Fruit fly (Drosophila melanogaster): Measurements from ENCODE around the gene Slbp.

The Slbp gene

dm6 chr3R:29153197-29153644 is at the start of gene Slbp, which contains the start of gene Rpn2 (continued):
- no peak for TF ChIP-seq dan (GFP tag; IDR thresholded peaks at IDR 0.05)
- no peak for TF ChIP-seq CG2875 (GFP tag; optimal IDR thresholded peaks at IDR 0.05)
- no peak for TF ChIP-seq Abd-B (GFP tag; optimal IDR thresholded peaks at IDR 0.05)
- peak; percentile 74 for TF ChIP-seq CG9932 (GFP tag; IDR thresholded peaks at IDR 0.05)
- peak; percentile 84 for TF ChIP-seq CG14860 (GFP tag; IDR thresholded peaks at IDR 0.05; ENCODE audit: partially characterized antibody)
- no peak for TF ChIP-seq CG3838 (GFP tag; optimal IDR thresholded peaks at IDR 0.05)
- TF ChIP-seq odd (GFP tag; optimal IDR thresholded peaks at IDR 0.05), result no peak
- no peak for TF ChIP-seq Sox102F (GFP tag; optimal IDR thresholded peaks at IDR 0.05)
- no peak for TF ChIP-seq Mad (GFP tag; optimal IDR thresholded peaks at IDR 0.05)
- no peak for TF ChIP-seq CG13424 (tag; optimal IDR thresholded peaks at IDR 0.05)
- no peak for TF ChIP-seq tgo (GFP tag; IDR thresholded peaks at IDR 0.05)
- TF ChIP-seq CG15011 (GFP tag; optimal IDR thresholded peaks at IDR 0.05), result no peak
- no peak for TF ChIP-seq CG1233 (GFP tag; optimal IDR thresholded peaks at IDR 0.05)
- TF ChIP-seq Ravus (GFP tag; IDR thresholded peaks at IDR 0.05), result no peak
- no peak for TF ChIP-seq CG7357 (GFP tag; IDR thresholded peaks at IDR 0.05)
- TF ChIP-seq peb (GFP tag; IDR thresholded peaks at IDR 0.05), result no peak
- peak; percentile 86 for TF ChIP-seq mld (GFP tag; IDR thresholded peaks at IDR 0.05; ENCODE audit: partially characterized antibody)
- TF ChIP-seq dmrt99B (tag; optimal IDR thresholded peaks at IDR 0.05), result no peak
- TF ChIP-seq CG6854 (GFP tag; optimal IDR thresholded peaks at IDR 0.05), result no peak
- peak; percentile 55 for TF ChIP-seq CG2712 (tag; optimal IDR thresholded peaks at IDR 0.05)
- no peak for TF ChIP-seq CG5245 (GFP tag; optimal IDR thresholded peaks at IDR 0.05)
- peak; percentile 16 for TF ChIP-seq slp2 (GFP tag; optimal IDR thresholded peaks at IDR 0.05)
- 0 out of 2 replicates have a peak, but pooled peaks have one; percentile 20 for TF ChIP-seq CG31441 (GFP tag; IDR thresholded peaks at IDR 0.05)
- TF ChIP-seq CG5180 (GFP tag; optimal IDR thresholded peaks at IDR 0.05), result no peak
- no peak for TF ChIP-seq Dek (tag; optimal IDR thresholded peaks at IDR 0.05)
- TF ChIP-seq CG17359 (tag; optimal IDR thresholded peaks at IDR 0.05), result no peak
- TF ChIP-seq CG8388 (GFP tag; optimal IDR thresholded peaks at IDR 0.05), result no peak
- no peak for TF ChIP-seq CG10366 (GFP tag; IDR thresholded peaks at IDR 0.05)
- TF ChIP-seq Xbp1 (GFP tag; optimal IDR thresholded peaks at IDR 0.05), result peak; percentile 40
- TF ChIP-seq bbx (GFP tag; IDR thresholded peaks at IDR 0.05; ENCODE audit: partially characterized antibody), result peak; percentile 90
- TF ChIP-seq Dad (GFP tag; optimal IDR thresholded peaks at IDR 0.05), result peak; percentile 48
- peak; percentile 39 for TF ChIP-seq unpg (GFP tag; optimal IDR thresholded peaks at IDR 0.05)
- TF ChIP-seq CG10979 (tag; optimal IDR thresholded peaks at IDR 0.05), result peak; percentile 13
- TF ChIP-seq CG10462 (GFP tag; optimal IDR thresholded peaks at IDR 0.05), result no peak
- no peak for TF ChIP-seq D19A (tag; optimal IDR thresholded peaks at IDR 0.05)
- no peak for TF ChIP-seq pan (optimal IDR thresholded peaks at IDR 0.05)
- no peak for TF ChIP-seq pan (GFP tag; optimal IDR thresholded peaks at IDR 0.05 in 1 of 2, IDR thresholded peaks at IDR 0.05 in 1 of 2)
- no peak for TF ChIP-seq CG10321 (GFP tag; IDR thresholded peaks at IDR 0.05)
- no peak for TF ChIP-seq jigr1 (GFP tag; IDR thresholded peaks at IDR 0.05)
- TF ChIP-seq Fer3 (tag; optimal IDR thresholded peaks at IDR 0.05), result peak; percentile 17
- TF ChIP-seq CG7271 (tag; optimal IDR thresholded peaks at IDR 0.05), result peak; percentile 20
- TF ChIP-seq Antp (GFP tag; optimal IDR thresholded peaks at IDR 0.05), result no peak
- no peak for TF ChIP-seq croc (GFP tag; conservative IDR thresholded peaks at IDR 0.05)
- TF ChIP-seq Max (GFP tag; optimal IDR thresholded peaks at IDR 0.05), result peak; percentile 43
- TF ChIP-seq ara (GFP tag; IDR thresholded peaks at IDR 0.05), result no peak
- no peak for TF ChIP-seq cato (GFP tag; optimal IDR thresholded peaks at IDR 0.05; ENCODE audit: borderline replicate concordance)
- peak; percentile 7 for TF ChIP-seq CG9876 (GFP tag; optimal IDR thresholded peaks at IDR 0.05)
- TF ChIP-seq row (GFP tag; IDR thresholded peaks at IDR 0.05), result peak; percentile 58; the same call in 2 of the 3 replicates
- no peak for TF ChIP-seq Rx (GFP tag; IDR thresholded peaks at IDR 0.05)
- peak; percentile 47 for TF ChIP-seq slbo (GFP tag; IDR thresholded peaks at IDR 0.05)
- TF ChIP-seq wor (GFP tag; IDR thresholded peaks at IDR 0.05), result no peak
- TF ChIP-seq CG18764 (GFP tag; optimal IDR thresholded peaks at IDR 0.05), result peak; percentile 9

Data from whole organism, embryonic.